Worm (Caenorhabditis elegans) whole organism, midembryonic: ENCODE results near the gene ZK1320.2.

Source experiments
- T22C8.4 ChIP-seq: fragments of 200-800 bp; sonication (Bioruptor generic); IDR thresholded peaks from 2 replicates; pipeline ENCODE4 v1.3.6; 2022; ENCODE audit warnings: missing genetic modification characterization, missing compliant biosample characterization
- cog-1 ChIP-seq: sonication (generic microtip); optimal IDR thresholded peaks from 2 replicates; lab custom pipeline; 2016; ENCODE audit warnings: missing genetic modification characterization, missing compliant biosample characterization
- flt-1 ChIP-seq: fragments of 200-800 bp; sonication (Bioruptor generic); IDR thresholded peaks from 2 replicates; pipeline ENCODE4 v1.3.6; 2022; ENCODE audit warnings: missing genetic modification characterization, missing compliant biosample characterization
- klf-2 ChIP-seq: fragments of 200-800 bp; sonication (Bioruptor generic); conservative IDR thresholded peaks from 2 replicates; pipeline ENCODE4 v1.3.6; 2022; ENCODE audit warnings: missing genetic modification reagents, missing genetic modification characterization, missing compliant biosample characterization
- med-1 ChIP-seq: sonication (generic microtip); optimal IDR thresholded peaks from 2 replicates; lab custom pipeline; 2017; ENCODE audit warnings: missing genetic modification characterization, mild to moderate bottlenecking, missing compliant biosample characterization, antibody characterized with exemption, missing genetic modification reagents; ENCODE audit not compliant: insufficient read depth
- ref-1 ChIP-seq: fragments of 200-800 bp; sonication (Bioruptor generic); conservative IDR thresholded peaks from 2 replicates; pipeline ENCODE4 v1.3.6; 2022; ENCODE audit warnings: missing genetic modification reagents, missing genetic modification characterization, missing compliant biosample characterization
- tab-1 ChIP-seq: fragments of 200-800 bp; sonication (Bioruptor generic); IDR thresholded peaks from 2 replicates; pipeline ENCODE4 v1.3.6; 2022; ENCODE audit warnings: missing genetic modification characterization, missing compliant biosample characterization

DNA sequence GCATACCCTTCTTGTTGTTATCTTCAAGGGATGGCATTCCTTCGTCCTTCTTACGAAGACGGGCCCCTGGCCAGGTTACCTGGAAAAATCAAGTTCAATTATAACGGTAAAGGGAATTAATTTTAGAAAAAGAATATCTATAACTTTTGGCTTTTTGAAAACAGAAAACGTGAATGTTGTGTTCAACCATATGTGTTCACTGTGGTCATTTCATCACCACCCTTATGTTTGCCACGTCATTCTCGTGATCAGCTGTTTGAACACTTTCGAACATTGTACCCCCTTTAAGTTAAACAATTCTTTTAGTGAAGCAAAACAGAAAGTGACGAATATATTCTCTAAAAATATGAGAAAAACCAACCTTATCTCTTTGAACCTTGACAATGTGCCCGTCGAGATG is 40.0 kb downstream of the ZK1320.2 start:
- TF ChIP-seq flt-1 (GFP tag; lab: Robert Waterston, UW) (no peak), tab-1 (no peak), klf-2 (no peak), T22C8.4 (GFP tag; lab: Robert Waterston, UW) (no peak), ref-1 (no peak), cog-1 (tag; lab: Kevin White, UChicago) (no peak), med-1 (no peak)
